Worm (Caenorhabditis elegans) whole organism, L1 larva: Measurements from ENCODE around the gene unc-32.
A peak's percentile ranks its signal among the peaks of the same experiment; 100 is the strongest.

Experiments
- F16B12.6 ChIP-seq: fragments of 150-350 bp; optimal IDR thresholded peaks from 2 replicates; lab custom pipeline; 2014; ENCODE audit warnings: missing biosample characterization, missing genetic modification characterization
- ama-1 ChIP-seq: fragments of 150-350 bp; optimal IDR thresholded peaks from 2 replicates; lab custom pipeline; 2014
- ceh-63 ChIP-seq: fragments of 200-800 bp; sonication (Bioruptor generic); optimal IDR thresholded peaks from 2 replicates; lab custom pipeline; 2018; ENCODE audit warnings: mild to moderate bottlenecking, missing genetic modification characterization, missing compliant biosample characterization
- ceh-82 ChIP-seq, 3 experiments: fragments of 150-350 bp in 1 of 3; sonication (generic microtip) in 2 of 3; optimal IDR thresholded peaks; 2 replicates each; lab custom pipeline; 2014 to 2017; ENCODE audit warnings: missing biosample characterization in 3 of 3, missing genetic modification characterization in 3 of 3
- ces-1 ChIP-seq: fragments of 150-350 bp; optimal IDR thresholded peaks from 2 replicates; lab custom pipeline; 2014; ENCODE audit warnings: missing biosample characterization, missing genetic modification reagents, missing genetic modification characterization
- efl-1 ChIP-seq, 4 experiments: fragments of 150-350 bp; optimal IDR thresholded peaks in 3 of 4; peaks in 1 of 4; 1 replicate in 1 of 4; 2 replicates in 3 of 4; lab custom pipeline; 2014; ENCODE audit warnings: missing biosample characterization in 2 of 4, missing genetic modification characterization in 2 of 4, missing genetic modification reagents in 2 of 4
- egl-13 ChIP-seq: sonication (generic microtip); optimal IDR thresholded peaks from 2 replicates; lab custom pipeline; 2016; ENCODE audit warnings: missing genotype, missing genetic modification reagents, missing genetic modification characterization, missing compliant biosample characterization
- elt-2 ChIP-seq: sonication (generic microtip); optimal IDR thresholded peaks from 2 replicates; lab custom pipeline; 2016; ENCODE audit warnings: missing genetic modification characterization, mild to moderate bottlenecking, inconsistent platforms, missing compliant biosample characterization, missing genetic modification reagents
- fkh-10 ChIP-seq: sonication (generic microtip); optimal IDR thresholded peaks from 2 replicates; lab custom pipeline; 2017; ENCODE audit warnings: missing biosample characterization, missing genetic modification reagents, missing genetic modification characterization
- fkh-4 ChIP-seq: sonication (generic microtip); optimal IDR thresholded peaks from 2 replicates; lab custom pipeline; 2016; ENCODE audit warnings: missing compliant biosample characterization, missing genetic modification characterization, borderline replicate concordance
- hlh-17 ChIP-seq: fragments of 200-800 bp; sonication (Bioruptor generic); optimal IDR thresholded peaks from 2 replicates; lab custom pipeline; 2018; ENCODE audit warnings: missing genetic modification characterization, mild to moderate bottlenecking, missing compliant biosample characterization, moderate library complexity, borderline replicate concordance
- jun-1 ChIP-seq: fragments of 150-350 bp; optimal IDR thresholded peaks from 2 replicates; lab custom pipeline; 2014; ENCODE audit warnings: missing biosample characterization, missing genetic modification reagents, missing genetic modification characterization
- lin-14 ChIP-seq: fragments of 200-800 bp; sonication (Bioruptor generic); optimal IDR thresholded peaks from 2 replicates; lab custom pipeline; 2018; ENCODE audit warnings: mild to moderate bottlenecking, missing genetic modification characterization, moderate library complexity, missing compliant biosample characterization
- lin-35 ChIP-seq, 2 experiments: fragments of 150-350 bp; optimal IDR thresholded peaks; 2 replicates each; lab custom pipeline; 2014; ENCODE audit warnings: missing biosample characterization in 2 of 2, missing genetic modification characterization in 2 of 2, missing genetic modification reagents in 2 of 2
- lin-39 ChIP-seq: fragments of 150-350 bp; optimal IDR thresholded peaks from 2 replicates; lab custom pipeline; 2014; ENCODE audit warnings: missing biosample characterization, missing genetic modification reagents, missing genetic modification characterization
- mab-9 ChIP-seq: fragments of 200-800 bp; sonication (Bioruptor generic); IDR thresholded peaks from 2 replicates; pipeline ENCODE4 v1.3.6; 2022; ENCODE audit warnings: missing genetic modification reagents, missing genetic modification characterization, missing compliant biosample characterization
- mdl-1 ChIP-seq, 2 experiments: fragments of 150-350 bp; optimal IDR thresholded peaks; 2 replicates each; lab custom pipeline; 2014 to 2017; ENCODE audit warnings: missing biosample characterization in 2 of 2, missing genetic modification characterization in 2 of 2, inconsistent platforms in 1 of 2
- nhr-12 ChIP-seq: sonication (generic microtip); optimal IDR thresholded peaks from 2 replicates; lab custom pipeline; 2017; ENCODE audit warnings: missing biosample characterization, missing genetic modification characterization
- nhr-19 ChIP-seq: fragments of 200-800 bp; sonication (Bioruptor generic); conservative IDR thresholded peaks from 2 replicates; pipeline ENCODE4 v1.3.6; 2022; ENCODE audit warnings: missing genetic modification characterization, missing compliant biosample characterization
- nhr-20 ChIP-seq: sonication (generic microtip); optimal IDR thresholded peaks from 2 replicates; lab custom pipeline; 2016; ENCODE audit warnings: mild to moderate bottlenecking, missing genetic modification characterization, missing compliant biosample characterization
- nhr-237 ChIP-seq: fragments of 150-350 bp; optimal IDR thresholded peaks from 2 replicates; lab custom pipeline; 2014; ENCODE audit warnings: missing biosample characterization, missing genetic modification characterization
- nhr-47 ChIP-seq: sonication (generic microtip); optimal IDR thresholded peaks from 2 replicates; lab custom pipeline; 2016; ENCODE audit warnings: mild to moderate bottlenecking, missing genetic modification characterization, moderate library complexity, missing compliant biosample characterization
- nhr-71 ChIP-seq: sonication (generic microtip); optimal IDR thresholded peaks from 2 replicates; lab custom pipeline; 2016; ENCODE audit warnings: mild to moderate bottlenecking, missing genetic modification characterization, moderate library complexity, missing compliant biosample characterization
- nhr-84 ChIP-seq: sonication (generic microtip); optimal IDR thresholded peaks from 2 replicates; lab custom pipeline; 2017; ENCODE audit warnings: missing biosample characterization, missing genetic modification characterization
- nhr-85 ChIP-seq: sonication (generic microtip); peaks from one replicate; lab custom pipeline; 2016; ENCODE audit warnings: missing genetic modification characterization, inconsistent platforms, missing compliant biosample characterization
- nhr-90 ChIP-seq: sonication (generic microtip); optimal IDR thresholded peaks from 2 replicates; lab custom pipeline; 2016; ENCODE audit warnings: mild to moderate bottlenecking, missing genetic modification characterization, missing compliant biosample characterization; ENCODE audit not compliant: poor library complexity
- pax-3 ChIP-seq: fragments of 200-800 bp; sonication (Bioruptor generic); optimal IDR thresholded peaks from 2 replicates; lab custom pipeline; 2018; ENCODE audit warnings: mild to moderate bottlenecking, missing genetic modification characterization, moderate library complexity, missing compliant biosample characterization
- pqm-1 ChIP-seq: sonication (generic microtip); optimal IDR thresholded peaks from 3 replicates; lab custom pipeline; 2017; ENCODE audit warnings: missing biosample characterization, missing genetic modification characterization
- rnt-1 ChIP-seq: sonication (generic microtip); optimal IDR thresholded peaks from 2 replicates; lab custom pipeline; 2016; ENCODE audit warnings: mild to moderate bottlenecking, missing genetic modification characterization, moderate library complexity, missing compliant biosample characterization
- snu-23 ChIP-seq: sonication (generic microtip); optimal IDR thresholded peaks from 2 replicates; lab custom pipeline; 2016; ENCODE audit warnings: missing genetic modification characterization, missing compliant biosample characterization
- sox-4 ChIP-seq: sonication (generic microtip); optimal IDR thresholded peaks from 2 replicates; lab custom pipeline; 2016; ENCODE audit warnings: missing genetic modification characterization, missing compliant biosample characterization
- sup-37 ChIP-seq: fragments of 200-800 bp; sonication (Bioruptor generic); optimal IDR thresholded peaks from 2 replicates; lab custom pipeline; 2018; ENCODE audit warnings: mild to moderate bottlenecking, missing genetic modification characterization, missing compliant biosample characterization
- swsn-7 ChIP-seq: sonication (generic microtip); optimal IDR thresholded peaks from 2 replicates; lab custom pipeline; 2016; ENCODE audit warnings: missing genetic modification characterization, missing compliant biosample characterization
- tbx-2 ChIP-seq: sonication (generic microtip); optimal IDR thresholded peaks from 2 replicates; lab custom pipeline; 2016; ENCODE audit warnings: missing genetic modification characterization, missing compliant biosample characterization

unc-32 gene

DNA sequence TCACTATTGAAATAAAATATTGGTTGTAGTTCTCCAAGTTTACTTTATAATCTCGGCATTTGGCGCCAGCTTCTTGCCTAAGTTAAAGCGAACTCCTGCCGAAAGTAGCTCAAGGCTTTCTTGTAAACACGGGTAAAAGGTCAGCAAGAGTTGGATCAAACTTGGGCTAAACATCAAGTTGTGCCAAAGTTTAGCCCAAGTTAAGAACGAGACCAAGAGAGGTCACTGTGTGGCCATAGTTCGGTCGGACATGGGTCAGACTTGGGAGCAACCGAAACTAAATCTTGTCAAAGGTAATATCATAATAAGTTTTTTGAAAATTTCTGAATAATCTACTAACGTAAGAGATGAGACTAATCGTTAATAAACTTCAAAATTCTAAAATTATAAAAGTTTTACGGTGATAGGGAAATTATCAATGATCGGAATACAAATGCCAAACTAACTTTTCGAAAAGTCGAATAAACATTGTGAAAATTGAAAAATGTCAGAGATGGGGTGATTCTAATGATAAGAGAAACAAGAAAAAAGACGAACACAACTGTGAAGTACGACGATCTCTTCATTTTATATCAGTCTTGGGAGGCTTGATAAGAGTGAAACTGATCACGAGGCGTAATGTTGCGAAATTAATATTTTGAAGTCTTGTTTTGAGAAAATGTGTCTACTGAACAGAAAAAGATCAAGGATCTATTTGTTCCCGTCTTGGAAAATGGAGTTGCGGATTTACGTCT, 37.3 kb upstream of the unc-32 start (continued):
- TF ChIP-seq elt-2 (tag; lab: Kevin White, UChicago) (peak; percentile 88), mdl-1 (tag; optimal IDR thresholded peaks at IDR 0.05; lab: Kevin White, UChicago) (peak in 1 of 2 experiments; percentile 6), nhr-20 (peak; percentile 74), nhr-84 (tag; lab: Kevin White, UChicago) (no peak), sox-4 (tag; lab: Kevin White, UChicago) (no peak), pax-3 (no peak), pqm-1 (tag; lab: Kevin White, UChicago) (peak; percentile 77), nhr-90 (tag; lab: Kevin White, UChicago) (peak; percentile 40), lin-14 (GFP tag; lab: Kevin White, UChicago) (peak; percentile 74)

DNA sequence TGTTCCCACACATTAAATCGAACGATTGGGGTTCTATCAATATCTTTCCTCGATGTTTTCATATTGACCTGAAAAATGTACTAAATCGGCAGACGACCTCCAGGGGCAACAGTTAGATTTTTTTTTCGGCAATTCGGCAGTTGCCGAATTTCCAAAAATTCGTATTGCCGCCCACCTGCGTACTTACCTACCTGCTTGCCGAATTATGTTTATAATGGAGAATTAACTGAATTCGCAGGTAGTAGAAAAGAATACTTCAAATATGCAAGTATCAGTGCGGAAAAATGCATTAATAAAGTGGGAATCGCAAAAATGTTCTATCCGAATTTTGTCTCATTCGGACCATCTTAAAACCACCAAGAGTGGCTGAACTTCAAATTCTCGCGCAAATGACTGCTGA, 35.8 kb upstream of the unc-32 start:
- no peak for TF ChIP-seq fkh-4 (tag; lab: Kevin White, UChicago)
- no peak for TF ChIP-seq sox-4 (tag; lab: Kevin White, UChicago)
- no peak for TF ChIP-seq efl-1 (optimal IDR thresholded peaks at IDR 0.05; lab: Kevin White, UChicago)
- no peak for TF ChIP-seq efl-1 (GFP tag; optimal IDR thresholded peaks at IDR 0.05 in 1 of 2; lab: Kevin White, UChicago)
- TF ChIP-seq ceh-82 (tag; optimal IDR thresholded peaks at IDR 0.05; lab: Kevin White, UChicago): no peak
- TF ChIP-seq jun-1 (tag; lab: Kevin White, UChicago): no peak
- no peak for TF ChIP-seq sup-37
- no peak for TF ChIP-seq mdl-1 (tag; optimal IDR thresholded peaks at IDR 0.05; lab: Kevin White, UChicago)
- TF ChIP-seq nhr-71 (tag; lab: Kevin White, UChicago): no peak
- TF ChIP-seq nhr-12: no peak
- TF ChIP-seq pqm-1 (tag; lab: Kevin White, UChicago): no peak
- no peak for TF ChIP-seq lin-39 (tag; lab: Kevin White, UChicago)
- TF ChIP-seq nhr-47 (tag; lab: Kevin White, UChicago): no peak
- no peak for TF ChIP-seq tbx-2 (tag; lab: Kevin White, UChicago)
- TF ChIP-seq nhr-237 (tag; lab: Kevin White, UChicago): no peak
- TF ChIP-seq ama-1 (lab: Kevin White, UChicago): no peak
- TF ChIP-seq egl-13 (tag; lab: Kevin White, UChicago): no peak
- no peak for TF ChIP-seq rnt-1
- no peak for TF ChIP-seq hlh-17 (GFP tag; lab: Kevin White, UChicago)
- TF ChIP-seq, all 84 proteins: peak for 0

DNA sequence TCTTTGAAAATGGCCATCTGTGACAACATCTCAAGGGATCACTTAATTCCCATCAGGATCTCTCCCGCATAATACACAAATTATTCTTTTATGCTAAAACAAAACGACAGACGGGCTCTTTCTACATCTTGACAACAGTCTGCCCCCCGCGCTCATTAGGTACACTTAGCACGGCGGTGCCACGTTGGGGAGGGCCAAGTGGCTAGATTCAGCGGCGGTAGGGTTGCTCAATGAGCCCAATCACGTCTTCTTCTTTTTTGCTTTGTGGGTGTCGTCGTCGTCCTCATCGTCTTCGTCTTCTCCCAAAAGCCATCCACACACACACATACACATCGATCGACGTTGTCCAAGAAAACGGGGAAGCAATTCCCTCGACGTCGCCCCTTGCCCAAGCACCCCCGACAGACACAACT, 32.4 kb upstream of the unc-32 start:
- TF ChIP-seq nhr-71 (tag; lab: Kevin White, UChicago) (peak; percentile 19), nhr-47 (tag; lab: Kevin White, UChicago) (peak; percentile 11), fkh-10 (GFP tag; lab: Kevin White, UChicago) (peak; percentile 26), nhr-19 (GFP tag; lab: Robert Waterston, UW) (no peak), swsn-7 (peak; percentile 39), lin-35 (GFP tag; optimal IDR thresholded peaks at IDR 0.05; lab: Kevin White, UChicago) (peak in 1 of 2 experiments; percentile 8), mab-9 (GFP tag; lab: Robert Waterston, UW) (no peak), F16B12.6 (tag; lab: Kevin White, UChicago) (no peak), ces-1 (GFP tag; lab: Kevin White, UChicago) (no peak), nhr-85 (peak; percentile 73), ceh-63 (GFP tag; lab: Kevin White, UChicago) (peak; percentile 28), lin-14 (GFP tag; lab: Kevin White, UChicago) (peak; percentile 75), mdl-1 (tag; optimal IDR thresholded peaks at IDR 0.05; lab: Kevin White, UChicago) (no peak), snu-23 (GFP tag; lab: Kevin White, UChicago) (peak; percentile 8), ceh-82 (tag; optimal IDR thresholded peaks at IDR 0.05; lab: Kevin White, UChicago) (peak in 1 of 3 experiments; percentile 64), efl-1 (optimal IDR thresholded peaks at IDR 0.05; lab: Kevin White, UChicago) (no peak), efl-1 (GFP tag; optimal IDR thresholded peaks at IDR 0.05 in 1 of 2; lab: Kevin White, UChicago) (peak in 1 of 2 experiments; percentile 72), tbx-2 (tag; lab: Kevin White, UChicago) (peak; percentile 32), lin-39 (tag; lab: Kevin White, UChicago) (no peak)
